Worm (Caenorhabditis elegans) whole organism, L4/young adult: ENCODE results near the gene fbxb-9.

Experiments used
- W03F9.2 ChIP-seq: fragments of 150-350 bp; optimal IDR thresholded peaks from 2 replicates; lab custom pipeline; 2014; ENCODE audit warnings: missing biosample characterization, missing genetic modification characterization
- dao-5 ChIP-seq: sonication (generic microtip); optimal IDR thresholded peaks from 2 replicates; lab custom pipeline; 2016; ENCODE audit warnings: missing genotype, missing genetic modification characterization, moderate library complexity, missing compliant biosample characterization
- him-1 ChIP-seq: sonication (generic microtip); optimal IDR thresholded peaks from 2 replicates; lab custom pipeline; 2016; ENCODE audit warnings: missing genotype, missing genetic modification reagents, missing genetic modification characterization, missing compliant biosample characterization

DNA sequence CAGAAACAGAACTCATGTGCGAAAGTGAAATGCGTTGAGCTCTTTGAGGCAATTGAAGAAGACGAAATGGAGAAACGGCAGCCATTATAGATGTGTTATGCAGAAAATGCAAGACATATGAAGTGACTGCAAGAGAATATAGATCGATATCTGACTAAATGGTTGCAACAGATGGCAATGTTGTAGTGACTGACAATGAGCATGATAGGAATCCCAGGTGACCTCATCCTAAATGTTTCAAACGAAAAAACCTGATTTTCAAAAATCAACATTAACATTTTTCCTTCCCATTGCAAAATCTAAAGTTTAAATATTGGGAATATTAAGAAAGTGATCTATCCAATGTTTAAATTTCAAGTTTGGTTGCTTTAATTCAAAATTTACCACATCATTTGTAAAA, 1.6 kb downstream of the fbxb-9 start, which contains the start of gene C08F8.15:
- TF ChIP-seq him-1 (tag; lab: Kevin White, UChicago) (no peak), dao-5 (tag; lab: Kevin White, UChicago) (no peak), W03F9.2 (tag; lab: Kevin White, UChicago) (no peak)
